Fruit fly (Drosophila melanogaster) Kc167 (cell line): ENCODE data around the gene dls.

Experiments used
- Myc ChIP-seq: fragments of >200 bp; optimal IDR thresholded peaks from 2 replicates; lab custom pipeline; 2017; ENCODE audit warnings: missing external identifiers
- Sin3A ChIP-seq: fragments of >200 bp; optimal IDR thresholded peaks from 2 replicates; lab custom pipeline; 2018; ENCODE audit warnings: missing external identifiers
- h ChIP-seq: fragments of >200 bp; optimal IDR thresholded peaks from 3 replicates; lab custom pipeline; 2018; ENCODE audit warnings: missing external identifiers
- insv ChIP-seq: fragments of >200 bp; optimal IDR thresholded peaks from 3 replicates; lab custom pipeline; 2018; ENCODE audit warnings: missing external identifiers
- psq ChIP-seq: fragments of >200 bp; optimal IDR thresholded peaks from 2 replicates; lab custom pipeline; 2017; ENCODE audit warnings: missing external identifiers

dm6 chr3L:16192561-16193355 lies 8.4 kb upstream of the dls start:
- TF ChIP-seq psq (lab: Kevin White, UChicago) (no peak), Myc (lab: Kevin White, UChicago) (no peak), Sin3A (no peak), h (lab: Kevin White, UChicago) (no peak), insv (no peak)
